Worm (Caenorhabditis elegans) whole organism, L1 larva: ENCODE data around the gene fipr-6.

Source experiments
- C16A3.4 ChIP-seq: fragments of 150-350 bp; optimal IDR thresholded peaks from 2 replicates; lab custom pipeline; 2014; ENCODE audit warnings: missing biosample characterization, missing genetic modification characterization
- aha-1 ChIP-seq: fragments of 150-350 bp; optimal IDR thresholded peaks from 2 replicates; lab custom pipeline; 2014; ENCODE audit warnings: missing biosample characterization, missing genetic modification characterization
- aly-2 ChIP-seq: fragments of 150-350 bp; optimal IDR thresholded peaks from 2 replicates; lab custom pipeline; 2014; ENCODE audit warnings: missing biosample characterization, missing genetic modification characterization
- ceh-63 ChIP-seq: fragments of 200-800 bp; sonication (Bioruptor generic); optimal IDR thresholded peaks from 2 replicates; lab custom pipeline; 2018; ENCODE audit warnings: mild to moderate bottlenecking, missing genetic modification characterization, missing compliant biosample characterization
- ceh-8 ChIP-seq: fragments of 200-800 bp; sonication (Bioruptor generic); optimal IDR thresholded peaks from 2 replicates; lab custom pipeline; 2018; ENCODE audit warnings: mild to moderate bottlenecking, missing genetic modification characterization, moderate library complexity, missing compliant biosample characterization
- ceh-82 ChIP-seq, 3 experiments: fragments of 150-350 bp in 1 of 3; sonication (generic microtip) in 2 of 3; optimal IDR thresholded peaks; 2 replicates each; lab custom pipeline; 2014 to 2017; ENCODE audit warnings: missing biosample characterization in 3 of 3, missing genetic modification characterization in 3 of 3
- ceh-88 ChIP-seq: fragments of 200-800 bp; sonication (Bioruptor generic); IDR thresholded peaks from 2 replicates; pipeline ENCODE4 v1.3.6; 2022; ENCODE audit warnings: missing genetic modification characterization, missing compliant biosample characterization
- ceh-90 ChIP-seq: sonication (generic microtip); optimal IDR thresholded peaks from 2 replicates; lab custom pipeline; 2016; ENCODE audit warnings: missing genetic modification characterization, missing compliant biosample characterization
- ces-1 ChIP-seq: fragments of 150-350 bp; optimal IDR thresholded peaks from 2 replicates; lab custom pipeline; 2014; ENCODE audit warnings: missing biosample characterization, missing genetic modification reagents, missing genetic modification characterization
- dpl-1 ChIP-seq, 3 experiments: fragments of 150-350 bp in 2 of 3; sonication (generic microtip) in 1 of 3; optimal IDR thresholded peaks; 2 replicates each; lab custom pipeline; 2014 to 2017; ENCODE audit warnings: missing biosample characterization in 3 of 3, missing genetic modification characterization in 3 of 3, missing genetic modification reagents in 3 of 3
- efl-1 ChIP-seq, 4 experiments: fragments of 150-350 bp; optimal IDR thresholded peaks in 3 of 4; peaks in 1 of 4; 1 replicate in 1 of 4; 2 replicates in 3 of 4; lab custom pipeline; 2014; ENCODE audit warnings: missing biosample characterization in 2 of 4, missing genetic modification characterization in 2 of 4, missing genetic modification reagents in 2 of 4
- efl-3 ChIP-seq: fragments of 200-800 bp; sonication (Bioruptor generic); optimal IDR thresholded peaks from 2 replicates; lab custom pipeline; 2018; ENCODE audit warnings: mild to moderate bottlenecking, missing genetic modification characterization, missing compliant biosample characterization
- egl-13 ChIP-seq: sonication (generic microtip); optimal IDR thresholded peaks from 2 replicates; lab custom pipeline; 2016; ENCODE audit warnings: missing genotype, missing genetic modification reagents, missing genetic modification characterization, missing compliant biosample characterization
- egl-27 ChIP-seq, 2 experiments: fragments of 150-350 bp in 1 of 2; sonication (generic microtip); optimal IDR thresholded peaks; 3 replicates each; lab custom pipeline; 2017 to 2018; ENCODE audit warnings: missing biosample characterization in 2 of 2, missing genetic modification characterization in 2 of 2, missing genetic modification reagents in 2 of 2
- elt-2 ChIP-seq: sonication (generic microtip); optimal IDR thresholded peaks from 2 replicates; lab custom pipeline; 2016; ENCODE audit warnings: missing genetic modification characterization, mild to moderate bottlenecking, inconsistent platforms, missing compliant biosample characterization, missing genetic modification reagents
- elt-3 ChIP-seq, 6 experiments: fragments of 150-350 bp in 1 of 6; sonication (generic microtip); optimal IDR thresholded peaks; 2 replicates each; lab custom pipeline; 2017 to 2018; ENCODE audit warnings: missing biosample characterization in 6 of 6, missing genetic modification characterization in 6 of 6, inconsistent platforms in 1 of 6
- ets-5 ChIP-seq: fragments of 200-800 bp; sonication (Bioruptor generic); IDR thresholded peaks from 2 replicates; pipeline ENCODE4 v1.3.6; 2022; ENCODE audit warnings: missing genetic modification characterization, missing compliant biosample characterization
- fkh-10 ChIP-seq: sonication (generic microtip); optimal IDR thresholded peaks from 2 replicates; lab custom pipeline; 2017; ENCODE audit warnings: missing biosample characterization, missing genetic modification reagents, missing genetic modification characterization
- hlh-17 ChIP-seq: fragments of 200-800 bp; sonication (Bioruptor generic); optimal IDR thresholded peaks from 2 replicates; lab custom pipeline; 2018; ENCODE audit warnings: missing genetic modification characterization, mild to moderate bottlenecking, missing compliant biosample characterization, moderate library complexity, borderline replicate concordance
- hlh-4 ChIP-seq: sonication (generic microtip); optimal IDR thresholded peaks from 2 replicates; lab custom pipeline; 2016; ENCODE audit warnings: mild to moderate bottlenecking, missing genetic modification characterization, missing compliant biosample characterization
- hpl-2 ChIP-seq: fragments of 150-350 bp; optimal IDR thresholded peaks from 2 replicates; lab custom pipeline; 2014; ENCODE audit warnings: missing biosample characterization, missing genetic modification reagents, missing genetic modification characterization
- lin-14 ChIP-seq: fragments of 200-800 bp; sonication (Bioruptor generic); optimal IDR thresholded peaks from 2 replicates; lab custom pipeline; 2018; ENCODE audit warnings: mild to moderate bottlenecking, missing genetic modification characterization, moderate library complexity, missing compliant biosample characterization
- lin-35 ChIP-seq, 2 experiments: fragments of 150-350 bp; optimal IDR thresholded peaks; 2 replicates each; lab custom pipeline; 2014; ENCODE audit warnings: missing biosample characterization in 2 of 2, missing genetic modification characterization in 2 of 2, missing genetic modification reagents in 2 of 2
- lsy-2 ChIP-seq, 2 experiments: fragments of 150-350 bp; optimal IDR thresholded peaks; 2 replicates each; lab custom pipeline; 2014; ENCODE audit warnings: missing biosample characterization in 2 of 2, missing genetic modification characterization in 2 of 2
- mab-9 ChIP-seq: fragments of 200-800 bp; sonication (Bioruptor generic); IDR thresholded peaks from 2 replicates; pipeline ENCODE4 v1.3.6; 2022; ENCODE audit warnings: missing genetic modification reagents, missing genetic modification characterization, missing compliant biosample characterization
- mdl-1 ChIP-seq, 2 experiments: fragments of 150-350 bp; optimal IDR thresholded peaks; 2 replicates each; lab custom pipeline; 2014 to 2017; ENCODE audit warnings: missing biosample characterization in 2 of 2, missing genetic modification characterization in 2 of 2, inconsistent platforms in 1 of 2
- mef-2 ChIP-seq: fragments of 150-350 bp; optimal IDR thresholded peaks from 2 replicates; lab custom pipeline; 2014; ENCODE audit warnings: missing biosample characterization, missing genetic modification characterization
- nhr-11 ChIP-seq: fragments of 150-350 bp; optimal IDR thresholded peaks from 2 replicates; lab custom pipeline; 2014; ENCODE audit warnings: missing biosample characterization, missing genetic modification characterization
- nhr-12 ChIP-seq: sonication (generic microtip); optimal IDR thresholded peaks from 2 replicates; lab custom pipeline; 2017; ENCODE audit warnings: missing biosample characterization, missing genetic modification characterization
- nhr-19 ChIP-seq: fragments of 200-800 bp; sonication (Bioruptor generic); conservative IDR thresholded peaks from 2 replicates; pipeline ENCODE4 v1.3.6; 2022; ENCODE audit warnings: missing genetic modification characterization, missing compliant biosample characterization
- nhr-47 ChIP-seq: sonication (generic microtip); optimal IDR thresholded peaks from 2 replicates; lab custom pipeline; 2016; ENCODE audit warnings: mild to moderate bottlenecking, missing genetic modification characterization, moderate library complexity, missing compliant biosample characterization
- nhr-76 ChIP-seq: sonication (generic microtip); optimal IDR thresholded peaks from 2 replicates; lab custom pipeline; 2017; ENCODE audit warnings: missing biosample characterization, missing genetic modification characterization
- skn-1 ChIP-seq: fragments of 150-350 bp; optimal IDR thresholded peaks from 2 replicates; lab custom pipeline; 2014; ENCODE audit warnings: missing biosample characterization, missing genetic modification characterization
- sptf-1 ChIP-seq: fragments of 150-350 bp; optimal IDR thresholded peaks from 2 replicates; lab custom pipeline; 2014; ENCODE audit warnings: missing biosample characterization, missing genetic modification characterization
- swsn-7 ChIP-seq: sonication (generic microtip); optimal IDR thresholded peaks from 2 replicates; lab custom pipeline; 2016; ENCODE audit warnings: missing genetic modification characterization, missing compliant biosample characterization
- unc-30 ChIP-seq: sonication (generic microtip); optimal IDR thresholded peaks from 2 replicates; lab custom pipeline; 2017; ENCODE audit warnings: missing biosample characterization, missing genetic modification characterization
- unc-62 ChIP-seq: fragments of 150-350 bp; optimal IDR thresholded peaks from 2 replicates; lab custom pipeline; 2014; ENCODE audit warnings: missing biosample characterization, missing genetic modification reagents, missing genetic modification characterization
- unc-98 ChIP-seq: fragments of 200-800 bp; sonication (Bioruptor generic); IDR thresholded peaks from 2 replicates; pipeline ENCODE4 v1.3.6; 2022; ENCODE audit warnings: missing genetic modification characterization, missing compliant biosample characterization
- vab-15 ChIP-seq: sonication (generic microtip); optimal IDR thresholded peaks from 2 replicates; lab custom pipeline; 2017; ENCODE audit warnings: missing genotype, mild to moderate bottlenecking, missing genetic modification characterization, missing compliant biosample characterization
- zip-4 ChIP-seq: fragments of 200-800 bp; sonication (Bioruptor generic); optimal IDR thresholded peaks from 2 replicates; lab custom pipeline; 2018; ENCODE audit warnings: mild to moderate bottlenecking, missing genetic modification characterization, moderate library complexity, missing compliant biosample characterization
- ztf-4 ChIP-seq: fragments of 150-350 bp; optimal IDR thresholded peaks from 2 replicates; lab custom pipeline; 2014; ENCODE audit warnings: missing biosample characterization, missing genetic modification characterization

fipr-6 gene

ce11 chrV:10273837-10274236, 42.8 kb downstream of the fipr-6 start (continued):
- no peak for TF ChIP-seq mef-2 (tag; lab: Kevin White, UChicago)
- TF ChIP-seq lin-35 (GFP tag; optimal IDR thresholded peaks at IDR 0.05; lab: Kevin White, UChicago): peak in 1 of 2 experiments; percentile 42
- TF ChIP-seq aha-1 (tag; lab: Kevin White, UChicago): no peak
- peak; percentile 44 for TF ChIP-seq skn-1
- no peak for TF ChIP-seq hlh-17 (GFP tag; lab: Kevin White, UChicago)
- TF ChIP-seq egl-27 (tag; optimal IDR thresholded peaks at IDR 0.05; lab: Kevin White, UChicago): no peak
- no peak for TF ChIP-seq nhr-76
- TF ChIP-seq ztf-4 (tag; lab: Kevin White, UChicago): peak; percentile 1
- no peak for TF ChIP-seq sptf-1 (tag; lab: Kevin White, UChicago)
- TF ChIP-seq vab-15 (tag; lab: Kevin White, UChicago): no peak
- TF ChIP-seq unc-98 (GFP tag; lab: Robert Waterston, UW): no peak
- TF ChIP-seq lsy-2 (tag; optimal IDR thresholded peaks at IDR 0.05; lab: Kevin White, UChicago): peak; percentile 6 to 57
- TF ChIP-seq dpl-1 (GFP tag; optimal IDR thresholded peaks at IDR 0.05; lab: Kevin White, UChicago): peak in 1 of 3 experiments; percentile 0
- TF ChIP-seq fkh-10 (GFP tag; lab: Kevin White, UChicago): peak; percentile 80
- no peak for TF ChIP-seq C16A3.4 (tag; lab: Kevin White, UChicago)
- no peak for TF ChIP-seq ceh-8
- peak; percentile 29 to 73 (median 46) for TF ChIP-seq ceh-82 (tag; optimal IDR thresholded peaks at IDR 0.05; lab: Kevin White, UChicago)
- TF ChIP-seq hlh-4 (tag; lab: Kevin White, UChicago): no peak
- TF ChIP-seq efl-1 (optimal IDR thresholded peaks at IDR 0.05; lab: Kevin White, UChicago): peak; percentile 35 to 41
- TF ChIP-seq efl-1 (GFP tag; optimal IDR thresholded peaks at IDR 0.05 in 1 of 2; lab: Kevin White, UChicago): no peak
- TF ChIP-seq ceh-63 (GFP tag; lab: Kevin White, UChicago): no peak
- TF ChIP-seq ceh-90 (tag; lab: Kevin White, UChicago): no peak
- TF ChIP-seq zip-4 (GFP tag; lab: Kevin White, UChicago): no peak
- peak; percentile 45 for TF ChIP-seq egl-13 (tag; lab: Kevin White, UChicago)
- TF ChIP-seq elt-2 (tag; lab: Kevin White, UChicago): no peak
- TF ChIP-seq mdl-1 (tag; optimal IDR thresholded peaks at IDR 0.05; lab: Kevin White, UChicago): no peak
- TF ChIP-seq ces-1: no peak
- TF ChIP-seq ets-5 (GFP tag; lab: Robert Waterston, UW): no peak
- no peak for TF ChIP-seq nhr-12 (tag; lab: Kevin White, UChicago)
- no peak for TF ChIP-seq aly-2
- TF ChIP-seq unc-30: no peak
- TF ChIP-seq nhr-19 (GFP tag; lab: Robert Waterston, UW): no peak
- no peak for TF ChIP-seq efl-3 (GFP tag; lab: Kevin White, UChicago)
- TF ChIP-seq nhr-47: peak; percentile 56
- peak; percentile 60 for TF ChIP-seq swsn-7 (tag; lab: Kevin White, UChicago)
- no peak for TF ChIP-seq hpl-2 (GFP tag; lab: Kevin White, UChicago)
- no peak for TF ChIP-seq elt-3 (tag; optimal IDR thresholded peaks at IDR 0.05; lab: Kevin White, UChicago)
- 0 out of 2 replicates have a peak, but pooled peaks have one; percentile 44 for TF ChIP-seq mab-9 (GFP tag; lab: Robert Waterston, UW)
- no peak for TF ChIP-seq ceh-88 (GFP tag; lab: Robert Waterston, UW)
- no peak for TF ChIP-seq nhr-11 (tag; lab: Kevin White, UChicago)
- TF ChIP-seq, all 84 proteins: peak for 24

DNA sequence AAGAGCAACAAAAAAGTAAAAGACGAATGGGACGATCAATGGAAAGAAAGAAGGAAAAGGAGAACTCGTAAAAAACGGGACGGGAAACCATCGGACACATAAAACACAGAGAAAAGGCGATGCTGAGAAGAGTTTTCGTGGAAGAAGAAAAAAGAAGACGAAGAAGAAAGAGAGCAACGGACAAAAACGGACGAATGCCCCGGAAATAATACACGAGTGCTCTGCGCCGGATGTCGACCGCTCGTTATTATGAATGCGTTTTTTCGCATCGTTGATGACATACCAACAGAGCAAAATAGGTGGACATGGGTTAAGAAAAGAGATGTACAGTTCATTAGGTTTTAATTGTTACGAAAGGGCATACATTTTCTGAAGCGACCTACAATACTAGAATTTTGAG, 44.6 kb downstream of the fipr-6 start, which contains the start of gene Y22F5A.11:
Gene Y22F5A.11, minus strand, starts transcription at position 28 of the 400 bp plus-strand sequence.
- peak; percentile 4 for TF ChIP-seq fkh-10 (GFP tag; lab: Kevin White, UChicago)
- no peak for TF ChIP-seq unc-62 (GFP tag; lab: Kevin White, UChicago)
- TF ChIP-seq lin-14 (GFP tag; lab: Kevin White, UChicago): peak; percentile 55
